Fruit fly (Drosophila melanogaster) whole organism, embryonic: ENCODE measurements around the gene mus201.

Experiments used
- Abd-B ChIP-seq: fragments of 200-800 bp; sonication (Bioruptor generic); optimal IDR thresholded peaks from 2 replicates; lab custom pipeline; 2018; ENCODE audit warnings: missing biosample characterization, mild to moderate bottlenecking, missing genetic modification characterization, moderate library complexity
- Antp ChIP-seq: fragments of 200-800 bp; sonication (Bioruptor generic); optimal IDR thresholded peaks from 3 replicates; lab custom pipeline; 2016; ENCODE audit warnings: missing biosample characterization, missing genetic modification characterization
- CG10543 ChIP-seq: fragments of 200-800 bp; sonication (Bioruptor generic); optimal IDR thresholded peaks from 3 replicates; lab custom pipeline; 2017; ENCODE audit warnings: missing biosample characterization, mild to moderate bottlenecking, missing genetic modification characterization, moderate library complexity
- CG10979 ChIP-seq: fragments of 200-800 bp; sonication (Bioruptor generic); optimal IDR thresholded peaks from 2 replicates; lab custom pipeline; 2018; ENCODE audit warnings: missing biosample characterization, mild to moderate bottlenecking, missing genetic modification characterization, moderate library complexity
- CG11723 ChIP-seq: fragments of 200-800 bp; sonication (Bioruptor generic); optimal IDR thresholded peaks from 2 replicates; lab custom pipeline; 2017; ENCODE audit warnings: missing biosample characterization, mild to moderate bottlenecking, missing genetic modification characterization
- CG12104 ChIP-seq: fragments of 200-800 bp; sonication (Bioruptor generic); optimal IDR thresholded peaks from 3 replicates; lab custom pipeline; 2016; ENCODE audit warnings: missing biosample characterization, missing genetic modification characterization
- CG14050 ChIP-seq: fragments of 200-800 bp; sonication (Bioruptor generic); IDR thresholded peaks from 3 replicates; pipeline ENCODE4 v1.3.6; 2022; ENCODE audit warnings: missing biosample characterization, missing genetic modification characterization
- CG17802 ChIP-seq: fragments of 200-800 bp; sonication (Bioruptor generic); optimal IDR thresholded peaks from 2 replicates; lab custom pipeline; 2018; ENCODE audit warnings: missing biosample characterization, mild to moderate bottlenecking, missing genetic modification characterization, moderate library complexity
- CG31388 ChIP-seq: fragments of 200-800 bp; sonication (Bioruptor generic); optimal IDR thresholded peaks from 2 replicates; lab custom pipeline; 2016; ENCODE audit warnings: missing biosample characterization, missing genetic modification characterization
- CG4282 ChIP-seq: fragments of 200-800 bp; sonication (Bioruptor generic); optimal IDR thresholded peaks from 2 replicates; lab custom pipeline; 2016; ENCODE audit warnings: missing biosample characterization, missing genetic modification characterization
- CG6791 ChIP-seq: fragments of 200-800 bp; sonication (Bioruptor generic); IDR thresholded peaks from 3 replicates; pipeline ENCODE4 v1.3.6; 2022; ENCODE audit warnings: missing biosample characterization, missing genetic modification characterization; ENCODE audit not compliant: partially characterized antibody
- CG6813 ChIP-seq: fragments of 200-800 bp; sonication (Bioruptor generic); optimal IDR thresholded peaks from 2 replicates; lab custom pipeline; 2017; ENCODE audit warnings: missing biosample characterization, missing genetic modification characterization, mild to moderate bottlenecking, moderate library complexity, missing genetic modification reagents
- CG8281 ChIP-seq: fragments of 200-800 bp; sonication (Bioruptor generic); optimal IDR thresholded peaks from 2 replicates; lab custom pipeline; 2018; ENCODE audit warnings: missing biosample characterization, mild to moderate bottlenecking, missing genetic modification characterization, moderate library complexity
- CTCF ChIP-seq: fragments of 200-800 bp; sonication (Bioruptor generic); optimal IDR thresholded peaks from 2 replicates; lab custom pipeline; 2017; ENCODE audit warnings: missing biosample characterization, mild to moderate bottlenecking, missing genetic modification characterization, moderate library complexity
- Dek ChIP-seq: fragments of 200-800 bp; sonication (Bioruptor generic); optimal IDR thresholded peaks from 3 replicates; lab custom pipeline; 2019; ENCODE audit warnings: missing biosample characterization, mild to moderate bottlenecking, missing genetic modification characterization, moderate library complexity
- Dip2 ChIP-seq: fragments of 200-800 bp; sonication (Bioruptor generic); IDR thresholded peaks from 2 replicates; pipeline ENCODE4 v1.3.6; 2022; ENCODE audit warnings: missing biosample characterization, missing genetic modification characterization
- Dip3 ChIP-seq: fragments of 200-800 bp; sonication (Bioruptor generic); optimal IDR thresholded peaks from 3 replicates; lab custom pipeline; 2016; ENCODE audit warnings: missing biosample characterization, missing genetic modification characterization
- Doc2 ChIP-seq: fragments of 200-800 bp; sonication (Bioruptor generic); IDR thresholded peaks from 2 replicates; pipeline ENCODE4 v1.3.6; 2022; ENCODE audit warnings: missing biosample characterization, missing genetic modification characterization
- Dp ChIP-seq: fragments of 200-800 bp; sonication (Bioruptor generic); optimal IDR thresholded peaks from 2 replicates; lab custom pipeline; 2018; ENCODE audit warnings: missing biosample characterization, mild to moderate bottlenecking, missing genetic modification characterization, moderate library complexity
- E2f2 ChIP-seq: fragments of 200-800 bp; sonication (Bioruptor generic); IDR thresholded peaks from 2 replicates; pipeline ENCODE4 v1.3.6; 2022; ENCODE audit warnings: missing biosample characterization, missing genetic modification characterization
- Elba2 ChIP-seq: fragments of 200-800 bp; sonication (Bioruptor generic); optimal IDR thresholded peaks from 3 replicates; lab custom pipeline; 2016; ENCODE audit warnings: missing biosample characterization, missing genetic modification characterization
- HLHmδ ChIP-seq: fragments of 200-800 bp; sonication (Bioruptor generic); optimal IDR thresholded peaks from 2 replicates; lab custom pipeline; 2018; ENCODE audit warnings: missing biosample characterization, mild to moderate bottlenecking, missing genetic modification characterization, moderate library complexity
- Hr3 ChIP-seq: fragments of 200-800 bp; sonication (Bioruptor generic); optimal IDR thresholded peaks from 3 replicates; lab custom pipeline; 2016; ENCODE audit warnings: missing biosample characterization, missing genetic modification characterization
- Hr51 ChIP-seq, 2 experiments: fragments of 200-800 bp; sonication (Bioruptor generic); optimal IDR thresholded peaks; 2 replicates in 1 of 2; 3 replicates in 1 of 2; lab custom pipeline; 2016 to 2018; ENCODE audit warnings: missing biosample characterization in 2 of 2, missing genetic modification characterization in 2 of 2, mild to moderate bottlenecking in 1 of 2, moderate library complexity in 1 of 2
- Hsf ChIP-seq: fragments of 200-800 bp; sonication (Bioruptor generic); optimal IDR thresholded peaks from 3 replicates; lab custom pipeline; 2016; ENCODE audit warnings: missing biosample characterization, missing genetic modification characterization
- Lpt ChIP-seq: fragments of >200 bp; optimal IDR thresholded peaks from 2 replicates; lab custom pipeline; 2018; ENCODE audit warnings: missing biosample characterization, missing genetic modification characterization
- MESR4 ChIP-seq: fragments of 200-800 bp; sonication (Bioruptor generic); optimal IDR thresholded peaks from 2 replicates; lab custom pipeline; 2018; ENCODE audit warnings: missing biosample characterization, mild to moderate bottlenecking, missing genetic modification characterization, moderate library complexity
- Max ChIP-seq: fragments of 200-800 bp; sonication (Bioruptor generic); optimal IDR thresholded peaks from 2 replicates; lab custom pipeline; 2016; ENCODE audit warnings: missing biosample characterization, mild to moderate bottlenecking, missing genetic modification characterization
- NC2α ChIP-seq: fragments of 200-800 bp; sonication (Bioruptor generic); optimal IDR thresholded peaks from 2 replicates; lab custom pipeline; 2016; ENCODE audit warnings: missing biosample characterization, missing genetic modification characterization
- NFAT ChIP-seq: fragments of 200-800 bp; sonication (Bioruptor generic); IDR thresholded peaks from 2 replicates; pipeline ENCODE4 v1.3.6; 2022; ENCODE audit warnings: missing biosample characterization, missing genetic modification characterization
- Opbp ChIP-seq: fragments of 200-800 bp; sonication (Bioruptor generic); IDR thresholded peaks from 3 replicates; pipeline ENCODE4 v1.3.6; 2022; ENCODE audit warnings: missing biosample characterization, missing genetic modification characterization; ENCODE audit not compliant: partially characterized antibody
- Rx ChIP-seq: fragments of 200-800 bp; sonication (Bioruptor generic); IDR thresholded peaks from 2 replicates; pipeline ENCODE4 v1.3.6; 2022; ENCODE audit warnings: missing biosample characterization, missing genetic modification characterization
- Sox102F ChIP-seq: fragments of 200-800 bp; sonication (Bioruptor generic); optimal IDR thresholded peaks from 2 replicates; lab custom pipeline; 2018; ENCODE audit warnings: missing biosample characterization, mild to moderate bottlenecking, missing genetic modification characterization, moderate library complexity
- Trl ChIP-seq, 3 experiments: fragments of >200 bp in 2 of 3; fragments of 200-800 bp in 1 of 3; sonication (Bioruptor generic) in 1 of 3; optimal IDR thresholded peaks; 2 replicates in 1 of 3; 3 replicates in 2 of 3; lab custom pipeline; 2016 to 2017; ENCODE audit warnings: missing biosample characterization in 1 of 3, missing genetic modification characterization in 1 of 3
- al ChIP-seq: fragments of 200-800 bp; sonication (Bioruptor generic); IDR thresholded peaks from 2 replicates; pipeline ENCODE4 v1.3.6; 2022; ENCODE audit warnings: missing biosample characterization, missing genetic modification characterization
- btn ChIP-seq: fragments of 200-800 bp; sonication (Bioruptor generic); optimal IDR thresholded peaks from 2 replicates; lab custom pipeline; 2016; ENCODE audit warnings: missing biosample characterization, missing genetic modification characterization
- chm ChIP-seq: fragments of 200-800 bp; sonication (Bioruptor generic); IDR thresholded peaks from 2 replicates; pipeline ENCODE4 v1.3.6; 2022; ENCODE audit warnings: missing biosample characterization, missing genetic modification characterization
- corto ChIP-seq: fragments of 200-800 bp; sonication (Bioruptor generic); optimal IDR thresholded peaks from 2 replicates; lab custom pipeline; 2016; ENCODE audit warnings: missing biosample characterization, mild to moderate bottlenecking, missing genetic modification characterization, moderate library complexity
- inv ChIP-seq: fragments of 200-800 bp; sonication (Bioruptor generic); IDR thresholded peaks from 2 replicates; pipeline ENCODE4 v1.3.6; 2022; ENCODE audit warnings: missing biosample characterization, missing genetic modification characterization; ENCODE audit not compliant: partially characterized antibody
- nerfin-1 ChIP-seq: fragments of 200-800 bp; sonication (Bioruptor generic); optimal IDR thresholded peaks from 3 replicates; lab custom pipeline; 2019; ENCODE audit warnings: missing biosample characterization, mild to moderate bottlenecking, missing genetic modification characterization, moderate library complexity
- otp ChIP-seq: fragments of 200-800 bp; sonication (Bioruptor generic); IDR thresholded peaks from 3 replicates; pipeline ENCODE4, ENCODE4 v1.3.6; 2022; ENCODE audit warnings: missing biosample characterization, missing genetic modification characterization
- pb ChIP-seq: fragments of 200-800 bp; sonication (Bioruptor generic); optimal IDR thresholded peaks from 3 replicates; lab custom pipeline; 2016; ENCODE audit warnings: missing biosample characterization, missing genetic modification characterization
- sens-2 ChIP-seq: fragments of 200-800 bp; sonication (Bioruptor generic); IDR thresholded peaks from 2 replicates; pipeline ENCODE4 v1.3.6; 2022; ENCODE audit warnings: missing biosample characterization, missing genetic modification characterization
- stc ChIP-seq: fragments of 200-800 bp; sonication (Bioruptor generic); IDR thresholded peaks from 2 replicates; pipeline ENCODE4 v1.3.6; 2022; ENCODE audit warnings: missing biosample characterization, missing genetic modification characterization
- stwl ChIP-seq: fragments of 200-800 bp; sonication (Bioruptor generic); optimal IDR thresholded peaks from 3 replicates; lab custom pipeline; 2018; ENCODE audit warnings: missing biosample characterization, mild to moderate bottlenecking, missing genetic modification characterization, moderate library complexity
- tap ChIP-seq: fragments of 200-800 bp; optimal IDR thresholded peaks from 3 replicates; lab custom pipeline; 2019; ENCODE audit warnings: missing biosample characterization, mild to moderate bottlenecking, missing genetic modification characterization, moderate library complexity
- trem ChIP-seq: fragments of 200-800 bp; optimal IDR thresholded peaks from 3 replicates; lab custom pipeline; 2019; ENCODE audit warnings: missing biosample characterization, mild to moderate bottlenecking, missing genetic modification characterization, moderate library complexity
- wdn ChIP-seq: fragments of 200-800 bp; sonication (Bioruptor generic); IDR thresholded peaks from 2 replicates; pipeline ENCODE4 v1.3.6; 2022; ENCODE audit warnings: missing biosample characterization, missing genetic modification characterization
- yki ChIP-seq: fragments of >200 bp; optimal IDR thresholded peaks from 3 replicates; lab custom pipeline; 2018
- z ChIP-seq: fragments of 200-800 bp; sonication (Bioruptor generic); IDR thresholded peaks from 3 replicates; pipeline ENCODE4 v1.3.6; 2022; ENCODE audit warnings: missing biosample characterization, missing genetic modification characterization

Gene mus201

dm6 chr2L:8416350-8417046 lies 21.5 kb upstream of the mus201 start (continued):
- no peak for TF ChIP-seq tap (tag; lab: Kevin White, UChicago)
- no peak for TF ChIP-seq CG11723
- TF ChIP-seq stwl (tag; lab: Kevin White, UChicago) = peak; percentile 6
- no peak for TF ChIP-seq Hr51 (GFP tag; optimal IDR thresholded peaks at IDR 0.05; lab: Kevin White, UChicago)
- TF ChIP-seq Abd-B (GFP tag; lab: Kevin White, UChicago) = no peak
- peak; percentile 11; the same call in 1 of the 3 replicates for TF ChIP-seq Opbp (GFP tag; lab: Robert Waterston, UW)
- TF ChIP-seq chm (GFP tag; lab: Robert Waterston, UW) = peak; percentile 47
- TF ChIP-seq Rx (GFP tag; lab: Robert Waterston, UW) = no peak
- peak; percentile 35 for TF ChIP-seq Dp (GFP tag; lab: Kevin White, UChicago)
- no peak for TF ChIP-seq CG4282 (GFP tag; lab: Kevin White, UChicago)
- TF ChIP-seq Dip3 (GFP tag; lab: Kevin White, UChicago) = no peak
- no peak for TF ChIP-seq pb (GFP tag; lab: Kevin White, UChicago)
- TF ChIP-seq Sox102F (GFP tag; lab: Kevin White, UChicago) = no peak
- peak; percentile 67 for TF ChIP-seq E2f2 (GFP tag; lab: Robert Waterston, UW)
- TF ChIP-seq CG10979 = no peak
- no peak for TF ChIP-seq Dek
- TF ChIP-seq z = peak; percentile 70; the same call in 2 of the 3 replicates
- TF ChIP-seq sens-2 (GFP tag; lab: Robert Waterston, UW) = no peak
- TF ChIP-seq CTCF = no peak
- TF ChIP-seq al (GFP tag; lab: Robert Waterston, UW) = no peak
- peak; percentile 4 for TF ChIP-seq CG6813
- no peak for TF ChIP-seq MESR4 (GFP tag; lab: Kevin White, UChicago)
- TF ChIP-seq Doc2 (GFP tag; lab: Robert Waterston, UW) = no peak
- peak; percentile 1 for TF ChIP-seq yki (lab: Kevin White, UChicago)
- peak; percentile 58 for TF ChIP-seq HLHmδ (GFP tag; lab: Kevin White, UChicago)
- no peak for TF ChIP-seq NC2α (GFP tag; lab: Kevin White, UChicago)
- TF ChIP-seq Dip2 (GFP tag; lab: Robert Waterston, UW) = no peak
- peak; percentile 21 for TF ChIP-seq corto (GFP tag; lab: Kevin White, UChicago)
- peak; percentile 1 for TF ChIP-seq Hsf (GFP tag; lab: Kevin White, UChicago)
- no peak for TF ChIP-seq CG14050
- TF ChIP-seq CG8281 (tag; lab: Kevin White, UChicago) = peak; percentile 100
- no peak for TF ChIP-seq CG17802 (tag; lab: Kevin White, UChicago)
- TF ChIP-seq NFAT (GFP tag; lab: Robert Waterston, UW) = 0 out of 2 replicates have a peak, but pooled peaks have one; percentile 11
- peak; percentile 26 for TF ChIP-seq CG10543
- no peak for TF ChIP-seq CG6791 (GFP tag; lab: Robert Waterston, UW)
- TF ChIP-seq CG31388 (GFP tag; lab: Kevin White, UChicago) = no peak
- no peak for TF ChIP-seq CG12104 (GFP tag; lab: Kevin White, UChicago)
- peak; percentile 29 for TF ChIP-seq btn (GFP tag; lab: Kevin White, UChicago)
- no peak for TF ChIP-seq Max (GFP tag; lab: Kevin White, UChicago)
- no peak for TF ChIP-seq Hr3
- peak; percentile 20 for TF ChIP-seq trem
- TF ChIP-seq inv (GFP tag; lab: Robert Waterston, UW) = no peak
- no peak for TF ChIP-seq Elba2 (GFP tag; lab: Kevin White, UChicago)
- peak; percentile 36; the same call in 1 of the 3 replicates for TF ChIP-seq otp (GFP tag; lab: Robert Waterston, UW)
- peak; percentile 2 for TF ChIP-seq nerfin-1 (tag; lab: Kevin White, UChicago)
- TF ChIP-seq wdn = no peak
- TF ChIP-seq Trl (optimal IDR thresholded peaks at IDR 0.05; lab: Kevin White, UChicago) = peak; percentile 73 to 90
- peak; percentile 50 for TF ChIP-seq Trl (GFP tag; optimal IDR thresholded peaks at IDR 0.05; lab: Kevin White, UChicago)
- no peak for TF ChIP-seq Lpt
- TF ChIP-seq stc (GFP tag; lab: Robert Waterston, UW) = no peak
- TF ChIP-seq Antp (GFP tag; lab: Kevin White, UChicago) = peak; percentile 9
